Fruit fly (Drosophila melanogaster) whole organism, pupa: ENCODE results near the gene CG17105.

Experiments used
- CG10348 ChIP-seq: fragments of 200-800 bp; sonication (Bioruptor generic); IDR thresholded peaks from 2 replicates; pipeline ENCODE4 v1.3.6; 2022; ENCODE audit warnings: missing biosample characterization, missing genetic modification characterization
- D1 ChIP-seq: fragments of 200-800 bp; sonication (Bioruptor generic); optimal IDR thresholded peaks from 2 replicates; lab custom pipeline; 2018; ENCODE audit warnings: missing biosample characterization, mild to moderate bottlenecking, missing genetic modification characterization, moderate library complexity
- EcR ChIP-seq: fragments of 200-800 bp; sonication (Bioruptor generic); optimal IDR thresholded peaks from 3 replicates; lab custom pipeline; 2019; ENCODE audit warnings: missing biosample characterization, missing genetic modification characterization, mild to moderate bottlenecking, moderate library complexity, missing genetic modification reagents
- Pif1B ChIP-seq: fragments of 200-800 bp; sonication (Bioruptor generic); optimal IDR thresholded peaks from 3 replicates; lab custom pipeline; 2016; ENCODE audit warnings: missing biosample characterization, missing genetic modification characterization

DNA sequence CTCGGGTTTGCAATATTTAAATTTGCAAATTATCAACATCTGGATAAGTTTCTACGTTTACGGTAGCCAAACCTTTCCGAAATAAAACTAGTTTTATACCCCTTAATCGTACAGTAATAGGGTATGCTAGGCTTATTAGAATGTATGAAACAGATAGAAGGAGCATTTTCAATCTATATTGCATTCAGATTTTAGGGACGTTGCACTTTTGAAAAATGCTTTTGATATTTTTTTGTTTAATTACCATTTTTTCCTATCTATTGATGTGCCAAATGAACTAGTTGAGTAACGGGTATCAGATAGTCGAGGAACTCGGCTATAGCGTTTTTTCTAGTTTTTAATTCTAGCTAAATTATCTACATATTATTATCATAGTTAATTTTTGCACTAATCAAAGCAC lies 2.1 kb downstream of the CG17105 start:
- TF ChIP-seq EcR (GFP tag; lab: Kevin White, UChicago) (no peak), D1 (no peak), Pif1B (no peak), CG10348 (GFP tag; lab: Robert Waterston, UW) (no peak)
